Fruit fly (Drosophila melanogaster): ENCODE data around the gene Glt.
A peak's percentile ranks its signal among the peaks of the same experiment; 100 is the strongest.

Glt gene

dm6 chr2L:8717618-8718336, 45.3 kb downstream of the Glt start (continued):
- peak; percentile 93 for TF ChIP-seq CG8632 (GFP tag; optimal IDR thresholded peaks at IDR 0.05)
- peak; percentile 75 for TF ChIP-seq Sox14 (GFP tag; optimal IDR thresholded peaks at IDR 0.05)
- TF ChIP-seq Ets96B (tag; optimal IDR thresholded peaks at IDR 0.05), result peak; percentile 91
- TF ChIP-seq dsx (GFP tag; optimal IDR thresholded peaks at IDR 0.05; ENCODE audit: poor library complexity, severe bottlenecking), result peak; percentile 85
- TF ChIP-seq CG6854 (GFP tag; optimal IDR thresholded peaks at IDR 0.05), result peak; percentile 57
- peak; percentile 90 for TF ChIP-seq CG3032 (tag; optimal IDR thresholded peaks at IDR 0.05)
- TF ChIP-seq Sox102F (GFP tag; optimal IDR thresholded peaks at IDR 0.05), result peak; percentile 68
- TF ChIP-seq CG34406 (GFP tag; optimal IDR thresholded peaks at IDR 0.05), result peak; percentile 92
- TF ChIP-seq ss (GFP tag; optimal IDR thresholded peaks at IDR 0.05), result peak; percentile 86 to 88

- TF ChIP-seq fkh (GFP tag; optimal IDR thresholded peaks at IDR 0.05) (peak; percentile 87), CG4318 (GFP tag; optimal IDR thresholded peaks at IDR 0.05) (no peak)
Measured at dm6 chr2L:8719757-8720156, 47.3 kb downstream of the Glt start.

dm6 chr2L:8721028-8721427, 48.5 kb downstream of the Glt start:
- no peak for TF ChIP-seq fkh (GFP tag; optimal IDR thresholded peaks at IDR 0.05)
- TF ChIP-seq svp (GFP tag), result no peak
- TF ChIP-seq fd59A (GFP tag; optimal IDR thresholded peaks at IDR 0.05), result no peak
- peak; percentile 19 for TF ChIP-seq vri (GFP tag; optimal IDR thresholded peaks at IDR 0.05)

Measured in whole organism, prepupa.